Worm (Caenorhabditis elegans) whole organism, L4 larva: ENCODE measurements around the gene mpk-2.

Experiments
- D1046.2 ChIP-seq: fragments of 200-800 bp; sonication (Bioruptor generic); IDR thresholded peaks from 2 replicates; pipeline ENCODE4 v1.3.6; 2022; ENCODE audit warnings: missing genetic modification characterization, missing compliant biosample characterization
- F10B5.3 ChIP-seq: sonication (generic microtip); optimal IDR thresholded peaks from 2 replicates; lab custom pipeline; 2016; ENCODE audit warnings: mild to moderate bottlenecking, missing genetic modification characterization, missing compliant biosample characterization
- F26F4.8 ChIP-seq: fragments of 200-800 bp; sonication (Bioruptor generic); conservative IDR thresholded peaks from 2 replicates; pipeline ENCODE4 v1.3.6; 2022; ENCODE audit warnings: missing genetic modification characterization, missing compliant biosample characterization
- ZK546.5 ChIP-seq, 2 experiments: sonication (generic microtip); optimal IDR thresholded peaks; 2 replicates each; lab custom pipeline; 2017; ENCODE audit warnings: missing biosample characterization in 2 of 2, missing genetic modification characterization in 2 of 2
- aha-1 ChIP-seq: fragments of 150-350 bp; peaks from one replicate; lab custom pipeline; 2014; ENCODE audit warnings: missing biosample characterization, missing genetic modification characterization
- arid-1 ChIP-seq: fragments of 200-800 bp; sonication (Bioruptor generic); conservative IDR thresholded peaks from 2 replicates; pipeline ENCODE4 v1.3.6; 2022; ENCODE audit warnings: missing genetic modification reagents, missing genetic modification characterization, missing compliant biosample characterization
- ceh-20 ChIP-seq: fragments of 200-800 bp; sonication (Bioruptor generic); IDR thresholded peaks from 2 replicates; pipeline ENCODE4 v1.3.6; 2022; ENCODE audit warnings: missing genetic modification reagents, missing genetic modification characterization, missing compliant biosample characterization
- ceh-28 ChIP-seq: fragments of 150-350 bp; optimal IDR thresholded peaks from 2 replicates; lab custom pipeline; 2014; ENCODE audit warnings: missing biosample characterization, missing genetic modification reagents, missing genetic modification characterization
- ceh-44 ChIP-seq: fragments of 200-800 bp; sonication (Bioruptor generic); IDR thresholded peaks from 2 replicates; pipeline ENCODE4 v1.3.6; 2022; ENCODE audit warnings: missing genetic modification reagents, missing genetic modification characterization, missing compliant biosample characterization
- daf-16 ChIP-seq, 3 experiments: sonication (generic microtip); optimal IDR thresholded peaks; 2 replicates each; lab custom pipeline; 2016 to 2017; ENCODE audit warnings: missing genetic modification characterization in 3 of 3, missing genetic modification reagents in 3 of 3, mild to moderate bottlenecking in 2 of 3, missing compliant biosample characterization in 2 of 3, missing biosample characterization in 1 of 3, moderate library complexity in 1 of 3
- daf-19 ChIP-seq: fragments of 200-800 bp; sonication (Bioruptor generic); conservative IDR thresholded peaks from 2 replicates; pipeline ENCODE4 v1.3.6; 2022; ENCODE audit warnings: missing genetic modification characterization, missing compliant biosample characterization
- dmd-6 ChIP-seq: fragments of 200-800 bp; sonication (Bioruptor generic); IDR thresholded peaks from 2 replicates; pipeline ENCODE4 v1.3.6; 2022; ENCODE audit warnings: missing genetic modification reagents, missing genetic modification characterization, missing compliant biosample characterization
- dmd-9 ChIP-seq: fragments of 200-800 bp; sonication (Bioruptor generic); IDR thresholded peaks from 2 replicates; pipeline ENCODE4 v1.3.6; 2022; ENCODE audit warnings: missing genetic modification reagents, missing genetic modification characterization, missing compliant biosample characterization
- dve-1 ChIP-seq: sonication (generic microtip); optimal IDR thresholded peaks from 2 replicates; lab custom pipeline; 2017; ENCODE audit warnings: antibody characterized with exemption, mild to moderate bottlenecking, missing genetic modification characterization, missing compliant biosample characterization; ENCODE audit not compliant: insufficient read depth
- hlh-11 ChIP-seq: fragments of 200-800 bp; sonication (Bioruptor generic); optimal IDR thresholded peaks from 2 replicates; lab custom pipeline; 2018; ENCODE audit warnings: mild to moderate bottlenecking, missing genetic modification characterization, missing compliant biosample characterization
- hmg-1.1 ChIP-seq: fragments of 200-800 bp; sonication (Bioruptor generic); IDR thresholded peaks from 2 replicates; pipeline ENCODE4 v1.3.6; 2022; ENCODE audit warnings: missing genetic modification reagents, missing genetic modification characterization, missing compliant biosample characterization
- lim-7 ChIP-seq: fragments of 200-800 bp; sonication (Bioruptor generic); IDR thresholded peaks from 2 replicates; pipeline ENCODE4 v1.3.6; 2022; ENCODE audit warnings: missing genetic modification characterization, missing compliant biosample characterization
- lin-15B ChIP-seq: fragments of 150-350 bp; sonication (generic microtip); optimal IDR thresholded peaks from 3 replicates; lab custom pipeline; 2014; ENCODE audit warnings: missing biosample characterization, missing genetic modification characterization
- lin-29 ChIP-seq: fragments of 200-800 bp; sonication (Bioruptor generic); IDR thresholded peaks from 2 replicates; pipeline ENCODE4 v1.3.6; 2022; ENCODE audit warnings: missing genetic modification reagents, missing genetic modification characterization, missing compliant biosample characterization
- madf-5 ChIP-seq, 2 experiments: fragments of 200-800 bp; sonication (Bioruptor generic); IDR thresholded peaks; 2 replicates each; pipeline ENCODE4 v1.3.6; 2022; ENCODE audit warnings: missing compliant biosample characterization in 2 of 2, missing genetic modification characterization in 2 of 2
- mdl-1 ChIP-seq, 2 experiments: fragments of 150-350 bp in 1 of 2; sonication (generic microtip) in 1 of 2; optimal IDR thresholded peaks; 2 replicates each; lab custom pipeline; 2014 to 2017; ENCODE audit warnings: missing biosample characterization in 2 of 2, missing genetic modification characterization in 2 of 2
- mxl-3 ChIP-seq: fragments of 200-800 bp; sonication (Bioruptor generic); optimal IDR thresholded peaks from 2 replicates; lab custom pipeline; 2018; ENCODE audit warnings: mild to moderate bottlenecking, missing genetic modification characterization, missing compliant biosample characterization
- nhr-10 ChIP-seq: fragments of 150-350 bp; optimal IDR thresholded peaks from 2 replicates; lab custom pipeline; 2014; ENCODE audit warnings: missing biosample characterization, missing genetic modification characterization
- nhr-102 ChIP-seq: sonication (generic microtip); optimal IDR thresholded peaks from 2 replicates; lab custom pipeline; 2016; ENCODE audit warnings: mild to moderate bottlenecking, missing genetic modification characterization, moderate library complexity, missing compliant biosample characterization
- nhr-11 ChIP-seq: fragments of 150-350 bp; optimal IDR thresholded peaks from 2 replicates; lab custom pipeline; 2014; ENCODE audit warnings: missing biosample characterization, missing genetic modification characterization
- nhr-111 ChIP-seq: fragments of 200-800 bp; sonication (Bioruptor generic); optimal IDR thresholded peaks from 2 replicates; lab custom pipeline; 2018; ENCODE audit warnings: mild to moderate bottlenecking, missing genetic modification characterization, missing compliant biosample characterization
- nhr-25 ChIP-seq: sonication (generic microtip); optimal IDR thresholded peaks from 2 replicates; lab custom pipeline; 2017; ENCODE audit warnings: missing genetic modification characterization, mild to moderate bottlenecking, missing compliant biosample characterization, antibody characterized with exemption, moderate library complexity, borderline replicate concordance; ENCODE audit not compliant: insufficient read depth
- nhr-48 ChIP-seq: sonication (generic microtip); optimal IDR thresholded peaks from 2 replicates; lab custom pipeline; 2016; ENCODE audit warnings: mild to moderate bottlenecking, missing genetic modification characterization, missing compliant biosample characterization
- pha-4 ChIP-seq, 2 experiments: fragments of 150-350 bp in 1 of 2; fragments of 200-800 bp in 1 of 2; sonication (Bioruptor generic) in 1 of 2; IDR thresholded peaks in 1 of 2; optimal IDR thresholded peaks in 1 of 2; 2 replicates each; pipeline versions ENCODE4 v1.3.6 to Lab custom; 2014 to 2022; ENCODE audit warnings: missing genetic modification characterization in 2 of 2, missing genetic modification reagents in 2 of 2, missing biosample characterization in 1 of 2, missing compliant biosample characterization in 1 of 2
- php-3 ChIP-seq: fragments of 200-800 bp; sonication (Bioruptor generic); IDR thresholded peaks from 2 replicates; pipeline ENCODE4 v1.3.6; 2022; ENCODE audit warnings: missing genetic modification reagents, missing genetic modification characterization, missing compliant biosample characterization
- pqm-1 ChIP-seq: sonication (generic microtip); optimal IDR thresholded peaks from 2 replicates; lab custom pipeline; 2017; ENCODE audit warnings: missing biosample characterization, missing genetic modification characterization
- rbr-2 ChIP-seq: sonication (generic microtip); optimal IDR thresholded peaks from 2 replicates; lab custom pipeline; 2016; ENCODE audit warnings: missing genotype, missing genetic modification characterization, missing compliant biosample characterization
- saeg-2 ChIP-seq: fragments of 200-800 bp; sonication (Bioruptor generic); IDR thresholded peaks from 2 replicates; pipeline ENCODE4 v1.3.6; 2022; ENCODE audit warnings: missing genetic modification reagents, missing genetic modification characterization, missing compliant biosample characterization
- sdz-12 ChIP-seq: fragments of 200-800 bp; sonication (Bioruptor generic); optimal IDR thresholded peaks from 2 replicates; lab custom pipeline; 2018; ENCODE audit warnings: mild to moderate bottlenecking, missing genetic modification characterization, missing compliant biosample characterization
- set-16 ChIP-seq: fragments of 200-800 bp; sonication (Bioruptor generic); IDR thresholded peaks from 2 replicates; pipeline ENCODE4 v1.3.6; 2022; ENCODE audit warnings: missing genetic modification reagents, missing genetic modification characterization, missing compliant biosample characterization
- snpc-1.2 ChIP-seq: fragments of 200-800 bp; sonication (Bioruptor generic); IDR thresholded peaks from 2 replicates; pipeline ENCODE4 v1.3.6; 2022; ENCODE audit warnings: missing genetic modification reagents, missing genetic modification characterization, missing compliant biosample characterization
- spr-3 ChIP-seq: fragments of 200-800 bp; sonication (Bioruptor generic); optimal IDR thresholded peaks from 2 replicates; lab custom pipeline; 2018; ENCODE audit warnings: mild to moderate bottlenecking, missing genetic modification characterization, missing compliant biosample characterization
- tra-1 ChIP-seq: fragments of 200-800 bp; sonication (Bioruptor generic); IDR thresholded peaks from 2 replicates; pipeline ENCODE4 v1.3.6; 2022; ENCODE audit warnings: missing genetic modification reagents, missing genetic modification characterization, missing compliant biosample characterization
- unc-39 ChIP-seq: sonication (generic microtip); optimal IDR thresholded peaks from 2 replicates; lab custom pipeline; 2017; ENCODE audit warnings: missing biosample characterization, missing genetic modification characterization
- unc-62 ChIP-seq, 3 experiments: fragments of 150-350 bp in 1 of 3; sonication (generic microtip); optimal IDR thresholded peaks in 2 of 3; peaks in 1 of 3; 1 replicate in 1 of 3; 2 replicates in 2 of 3; lab custom pipeline; 2014 to 2017; ENCODE audit warnings: missing biosample characterization in 3 of 3, missing genetic modification characterization in 3 of 3, missing genetic modification reagents in 3 of 3, missing genotype in 1 of 3
- zfp-2 ChIP-seq: sonication (generic microtip); optimal IDR thresholded peaks from 2 replicates; lab custom pipeline; 2016; ENCODE audit warnings: mild to moderate bottlenecking, missing genetic modification characterization, missing compliant biosample characterization
- zip-11 ChIP-seq: fragments of 200-800 bp; sonication (Bioruptor generic); IDR thresholded peaks from 2 replicates; pipeline ENCODE4 v1.3.6; 2022; ENCODE audit warnings: missing genetic modification characterization, missing compliant biosample characterization

Gene mpk-2

ce11 chrII:5130081-5130480 is 26.2 kb downstream of the mpk-2 start, which contains the start of gene lgc-56:
Gene lgc-56, plus strand, starts transcription at chrII:5130381.
- peak in 1 of 2 experiments; percentile 22 for TF ChIP-seq unc-62 (GFP tag; optimal IDR thresholded peaks at IDR 0.05 in 1 of 2; lab: Kevin White, UChicago)
- TF ChIP-seq unc-62 (tag; optimal IDR thresholded peaks at IDR 0.05; lab: Kevin White, UChicago) = no peak
- TF ChIP-seq tra-1 (GFP tag; lab: Robert Waterston, UW) = no peak

DNA sequence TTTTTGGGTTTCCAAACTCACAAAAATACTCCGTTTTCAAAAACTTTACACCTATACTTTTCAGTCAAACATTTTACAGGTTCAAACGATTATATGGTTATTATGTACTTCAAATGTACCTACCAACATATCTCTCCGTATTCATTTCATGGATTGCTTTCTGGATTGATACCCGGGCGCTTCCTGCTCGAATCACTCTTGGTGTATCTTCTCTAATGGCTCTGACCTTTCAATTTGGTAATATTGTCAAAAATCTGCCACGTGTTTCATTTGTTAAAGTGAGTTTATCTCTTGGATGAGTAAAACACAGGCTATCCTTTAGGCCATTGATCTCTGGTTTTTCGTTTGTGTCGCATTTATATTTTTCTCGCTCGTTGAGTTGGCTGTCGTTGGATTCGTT is 27.9 kb downstream of the mpk-2 start:
- TF ChIP-seq unc-39 (no peak), lin-29 (GFP tag; lab: Robert Waterston, UW) (no peak), unc-62 (GFP tag; optimal IDR thresholded peaks at IDR 0.05 in 1 of 2; lab: Kevin White, UChicago) (peak in 1 of 2 experiments; percentile 90), unc-62 (tag; optimal IDR thresholded peaks at IDR 0.05; lab: Kevin White, UChicago) (no peak)

- no peak for TF ChIP-seq spr-3 (GFP tag; lab: Kevin White, UChicago)
- TF ChIP-seq aha-1 (tag; lab: Kevin White, UChicago) = peak; percentile 59
Observed at ce11 chrII:5136296-5136767, 32.4 kb downstream of the mpk-2 start, which contains the start of gene F58A6.2. Gene F58A6.2, plus strand, starts transcription at chrII:5136717.

- no peak for TF ChIP-seq hmg-1.1 (GFP tag; lab: Robert Waterston, UW)
- TF ChIP-seq ZK546.5 (tag; optimal IDR thresholded peaks at IDR 0.05; lab: Kevin White, UChicago) = no peak
- TF ChIP-seq dmd-6 = peak; percentile 64; the same call in 1 of the 2 replicates
- TF ChIP-seq saeg-2 (GFP tag; lab: Robert Waterston, UW) = no peak
- peak in 1 of 2 experiments; percentile 89 for TF ChIP-seq mdl-1 (tag; optimal IDR thresholded peaks at IDR 0.05; lab: Kevin White, UChicago)
- TF ChIP-seq snpc-1.2 (GFP tag; lab: Robert Waterston, UW) = no peak
- TF ChIP-seq dve-1 (tag; lab: Kevin White, UChicago) = peak; percentile 86
- no peak for TF ChIP-seq arid-1 (GFP tag; lab: Robert Waterston, UW)
- TF ChIP-seq mxl-3 (GFP tag; lab: Kevin White, UChicago) = peak; percentile 93
- no peak for TF ChIP-seq php-3 (GFP tag; lab: Robert Waterston, UW)
- TF ChIP-seq ceh-28 (tag; lab: Kevin White, UChicago) = no peak
- no peak for TF ChIP-seq hlh-11
- no peak for TF ChIP-seq zip-11 (GFP tag; lab: Robert Waterston, UW)
- TF ChIP-seq madf-5 (GFP tag; IDR thresholded peaks at IDR 0.05; lab: Robert Waterston, UW) = no peak
- no peak for TF ChIP-seq lin-15B
- TF ChIP-seq ceh-20 (GFP tag; lab: Robert Waterston, UW) = no peak
- no peak for TF ChIP-seq daf-19 (GFP tag; lab: Robert Waterston, UW)
- TF ChIP-seq dmd-9 = no peak
- no peak for TF ChIP-seq nhr-111 (GFP tag; lab: Kevin White, UChicago)
- no peak for TF ChIP-seq daf-16 (GFP tag; optimal IDR thresholded peaks at IDR 0.05; lab: Kevin White, UChicago)
- TF ChIP-seq daf-16 (tag; optimal IDR thresholded peaks at IDR 0.05; lab: Kevin White, UChicago) = peak; percentile 82
- TF ChIP-seq zfp-2 = no peak
- no peak for TF ChIP-seq F26F4.8 (GFP tag; lab: Robert Waterston, UW)
- no peak for TF ChIP-seq set-16 (GFP tag; lab: Robert Waterston, UW)
- TF ChIP-seq nhr-102 (tag; lab: Kevin White, UChicago) = no peak
- no peak for TF ChIP-seq nhr-10
- no peak for TF ChIP-seq nhr-11 (tag; lab: Kevin White, UChicago)
- no peak for TF ChIP-seq F10B5.3 (tag; lab: Kevin White, UChicago)
- no peak for TF ChIP-seq tra-1 (GFP tag; lab: Robert Waterston, UW)
- TF ChIP-seq nhr-25 = no peak
- TF ChIP-seq D1046.2 (GFP tag; lab: Robert Waterston, UW) = no peak
- peak; percentile 42 for TF ChIP-seq nhr-48 (tag; lab: Kevin White, UChicago)
- TF ChIP-seq rbr-2 (tag; lab: Kevin White, UChicago) = no peak
- TF ChIP-seq lim-7 (GFP tag; lab: Robert Waterston, UW) = no peak
- TF ChIP-seq pha-4 (GFP tag; IDR thresholded peaks at IDR 0.05; lab: Robert Waterston, UW) = no peak
- TF ChIP-seq pha-4 (tag; optimal IDR thresholded peaks at IDR 0.05; lab: Kevin White, UChicago) = no peak
- TF ChIP-seq sdz-12 (GFP tag; lab: Kevin White, UChicago) = no peak
- TF ChIP-seq pqm-1 = peak; percentile 81
- TF ChIP-seq ceh-44 (GFP tag; lab: Robert Waterston, UW) = no peak
Observed at ce11 chrII:5141945-5142514, 38.1 kb downstream of the mpk-2 start, which contains the start of gene nas-29. Gene nas-29, minus strand, starts transcription at chrII:5142036.
